Fruit fly (Drosophila melanogaster): Measurements from ENCODE around the gene CG4842.

- TF ChIP-seq Ets96B (tag; optimal IDR thresholded peaks at IDR 0.05): peak; percentile 71
- TF ChIP-seq CG6854 (GFP tag; optimal IDR thresholded peaks at IDR 0.05): no peak
- peak; percentile 42 to 64 for TF ChIP-seq salr (GFP tag; optimal IDR thresholded peaks at IDR 0.05)
- no peak for TF ChIP-seq topi (GFP tag; optimal IDR thresholded peaks at IDR 0.05)
- TF ChIP-seq CG9139 (GFP tag; optimal IDR thresholded peaks at IDR 0.05): no peak
- peak; percentile 32 for TF ChIP-seq CG3032 (tag; optimal IDR thresholded peaks at IDR 0.05)
- peak; percentile 78 for TF ChIP-seq CG4318 (GFP tag; optimal IDR thresholded peaks at IDR 0.05)
- TF ChIP-seq esn (GFP tag; optimal IDR thresholded peaks at IDR 0.05): no peak
- TF ChIP-seq Hr4 (GFP tag; optimal IDR thresholded peaks at IDR 0.05): peak; percentile 85
- TF ChIP-seq Lpt (GFP tag; optimal IDR thresholded peaks at IDR 0.05): peak; percentile 65
- TF ChIP-seq lz (GFP tag; optimal IDR thresholded peaks at IDR 0.05): no peak
- TF ChIP-seq CG6163 (GFP tag; IDR thresholded peaks at IDR 0.05): 0 out of 3 replicates have a peak, but pooled peaks have one; percentile 42
- no peak for TF ChIP-seq CG7368 (GFP tag; optimal IDR thresholded peaks at IDR 0.05)
Measured at dm6 chr3L:16328207-16328891, 39.8 kb upstream of the CG4842 start, which contains the start of gene CG13058.
